Fruit fly (Drosophila melanogaster) whole organism, embryonic: ENCODE measurements around the gene SamDC.

ENCODE experiments used
- Bdp1 ChIP-seq: fragments of 200-800 bp; sonication (Bioruptor generic); optimal IDR thresholded peaks from 3 replicates; lab custom pipeline; 2016; ENCODE audit warnings: missing biosample characterization, missing genetic modification characterization
- Bgb ChIP-seq: fragments of 200-800 bp; sonication (Bioruptor generic); IDR thresholded peaks from 2 replicates; pipeline ENCODE4 v1.3.6; 2022; ENCODE audit warnings: missing biosample characterization, missing genetic modification characterization; ENCODE audit not compliant: partially characterized antibody
- Blimp-1 ChIP-seq: fragments of 200-800 bp; sonication (Bioruptor generic); optimal IDR thresholded peaks from 3 replicates; lab custom pipeline; 2018; ENCODE audit warnings: missing biosample characterization, missing genetic modification characterization, mild to moderate bottlenecking, moderate library complexity, missing genetic modification reagents
- C15 ChIP-seq: fragments of 200-800 bp; sonication (Bioruptor generic); IDR thresholded peaks from 3 replicates; pipeline ENCODE4 v1.3.6; 2022; ENCODE audit warnings: missing biosample characterization, missing genetic modification characterization
- CG10267 ChIP-seq: fragments of 200-800 bp; sonication (Bioruptor generic); optimal IDR thresholded peaks from 2 replicates; lab custom pipeline; 2018; ENCODE audit warnings: missing biosample characterization, mild to moderate bottlenecking, missing genetic modification characterization, moderate library complexity
- CG11093 ChIP-seq: fragments of 200-800 bp; sonication (Bioruptor generic); IDR thresholded peaks from 3 replicates; pipeline ENCODE4 v1.3.6; 2022; ENCODE audit warnings: missing biosample characterization, missing genetic modification characterization
- CG12071 ChIP-seq: fragments of 200-800 bp; sonication (Bioruptor generic); optimal IDR thresholded peaks from 3 replicates; lab custom pipeline; 2018; ENCODE audit warnings: missing biosample characterization, mild to moderate bottlenecking, missing genetic modification characterization
- CG13287 ChIP-seq: fragments of 200-800 bp; sonication (Bioruptor generic); IDR thresholded peaks from 2 replicates; pipeline ENCODE4 v1.3.6; 2022; ENCODE audit warnings: missing biosample characterization, missing genetic modification characterization; ENCODE audit not compliant: partially characterized antibody
- CG17186 ChIP-seq: fragments of 200-800 bp; sonication (Bioruptor generic); optimal IDR thresholded peaks from 3 replicates; lab custom pipeline; 2017; ENCODE audit warnings: missing biosample characterization, missing genetic modification reagents, missing genetic modification characterization
- CG18262 ChIP-seq: fragments of 200-800 bp; optimal IDR thresholded peaks from 3 replicates; lab custom pipeline; 2019; ENCODE audit warnings: missing biosample characterization, mild to moderate bottlenecking, missing genetic modification characterization, moderate library complexity
- CG18764 ChIP-seq: fragments of 200-800 bp; sonication (Bioruptor generic); optimal IDR thresholded peaks from 3 replicates; lab custom pipeline; 2016; ENCODE audit warnings: missing biosample characterization, missing genetic modification characterization
- CG2116 ChIP-seq: fragments of 200-800 bp; sonication (Bioruptor generic); optimal IDR thresholded peaks from 3 replicates; lab custom pipeline; 2018; ENCODE audit warnings: missing biosample characterization, mild to moderate bottlenecking, missing genetic modification characterization
- CG30020 ChIP-seq: fragments of 200-800 bp; optimal IDR thresholded peaks from 2 replicates; lab custom pipeline; 2019; ENCODE audit warnings: missing biosample characterization, mild to moderate bottlenecking, missing genetic modification characterization, moderate library complexity
- CG3163 ChIP-seq: fragments of 200-800 bp; sonication (Bioruptor generic); optimal IDR thresholded peaks from 3 replicates; lab custom pipeline; 2016; ENCODE audit warnings: missing biosample characterization, missing genetic modification characterization
- CG32772 ChIP-seq: fragments of 200-800 bp; sonication (Bioruptor generic); IDR thresholded peaks from 2 replicates; pipeline ENCODE4 v1.3.6; 2022; ENCODE audit warnings: missing biosample characterization, missing genetic modification characterization
- CG4404 ChIP-seq: fragments of 200-800 bp; sonication (Bioruptor generic); IDR thresholded peaks from 2 replicates; pipeline ENCODE4 v1.3.6; 2022; ENCODE audit warnings: missing biosample characterization, missing genetic modification characterization
- CG6175 ChIP-seq: fragments of 200-800 bp; sonication (Bioruptor generic); IDR thresholded peaks from 3 replicates; pipeline ENCODE4 v1.3.6; 2022; ENCODE audit warnings: missing biosample characterization, missing genetic modification characterization
- CG6272 ChIP-seq: fragments of 200-800 bp; sonication (Bioruptor generic); IDR thresholded peaks from 2 replicates; pipeline ENCODE4 v1.3.6; 2022; ENCODE audit warnings: missing biosample characterization, missing genetic modification characterization
- CG6813 ChIP-seq: fragments of 200-800 bp; sonication (Bioruptor generic); optimal IDR thresholded peaks from 2 replicates; lab custom pipeline; 2017; ENCODE audit warnings: missing biosample characterization, missing genetic modification characterization, mild to moderate bottlenecking, moderate library complexity, missing genetic modification reagents
- CG7928 ChIP-seq: fragments of 200-800 bp; sonication (Bioruptor generic); optimal IDR thresholded peaks from 2 replicates; lab custom pipeline; 2017; ENCODE audit warnings: missing biosample characterization, mild to moderate bottlenecking, missing genetic modification characterization
- CG8944 ChIP-seq: fragments of 200-800 bp; sonication (Bioruptor generic); optimal IDR thresholded peaks from 3 replicates; lab custom pipeline; 2016; ENCODE audit warnings: missing biosample characterization, missing genetic modification characterization
- CG9876 ChIP-seq: fragments of 200-800 bp; sonication (Bioruptor generic); optimal IDR thresholded peaks from 2 replicates; lab custom pipeline; 2016; ENCODE audit warnings: missing biosample characterization, missing genetic modification characterization
- CG9932 ChIP-seq: fragments of 200-800 bp; sonication (Bioruptor generic); IDR thresholded peaks from 2 replicates; pipeline ENCODE4 v1.3.6; 2022; ENCODE audit warnings: missing biosample characterization, missing genetic modification characterization
- Dref ChIP-seq: fragments of 200-800 bp; sonication (Bioruptor generic); IDR thresholded peaks from 2 replicates; pipeline ENCODE4 v1.3.6; 2022; ENCODE audit warnings: missing biosample characterization, missing genetic modification characterization
- E2f1 ChIP-seq: fragments of 200-800 bp; sonication (Bioruptor generic); IDR thresholded peaks from 2 replicates; pipeline ENCODE4 v1.3.6; 2022; ENCODE audit warnings: missing biosample characterization, missing genetic modification characterization
- ERR ChIP-seq: fragments of 200-800 bp; sonication (Bioruptor generic); optimal IDR thresholded peaks from 2 replicates; lab custom pipeline; 2016; ENCODE audit warnings: missing biosample characterization, missing genetic modification characterization
- H2.0 ChIP-seq: fragments of 200-800 bp; sonication (Bioruptor generic); IDR thresholded peaks from 2 replicates; pipeline ENCODE4 v1.3.6; 2022; ENCODE audit warnings: missing biosample characterization, missing genetic modification characterization
- Hand ChIP-seq: fragments of 200-800 bp; sonication (Bioruptor generic); optimal IDR thresholded peaks from 2 replicates; lab custom pipeline; 2017; ENCODE audit warnings: mild to moderate bottlenecking, missing biosample characterization, missing genetic modification reagents, missing genetic modification characterization
- Hsf ChIP-seq: fragments of 200-800 bp; sonication (Bioruptor generic); optimal IDR thresholded peaks from 3 replicates; lab custom pipeline; 2016; ENCODE audit warnings: missing biosample characterization, missing genetic modification characterization
- Opbp ChIP-seq: fragments of 200-800 bp; sonication (Bioruptor generic); IDR thresholded peaks from 3 replicates; pipeline ENCODE4 v1.3.6; 2022; ENCODE audit warnings: missing biosample characterization, missing genetic modification characterization; ENCODE audit not compliant: partially characterized antibody
- Pdp1 ChIP-seq, 2 experiments: fragments of 200-800 bp; sonication (Bioruptor generic); optimal IDR thresholded peaks; 3 replicates each; lab custom pipeline; 2016; ENCODE audit warnings: missing biosample characterization in 2 of 2, missing genetic modification characterization in 2 of 2, mild to moderate bottlenecking in 1 of 2, moderate library complexity in 1 of 2
- Ptx1 ChIP-seq: fragments of 200-800 bp; sonication (Bioruptor generic); IDR thresholded peaks from 2 replicates; pipeline ENCODE4 v1.3.6; 2022; ENCODE audit warnings: missing biosample characterization, missing genetic modification characterization
- Rx ChIP-seq: fragments of 200-800 bp; sonication (Bioruptor generic); IDR thresholded peaks from 2 replicates; pipeline ENCODE4 v1.3.6; 2022; ENCODE audit warnings: missing biosample characterization, missing genetic modification characterization
- bab2 ChIP-seq: fragments of 200-800 bp; sonication (Bioruptor generic); optimal IDR thresholded peaks from 2 replicates; lab custom pipeline; 2016; ENCODE audit warnings: missing biosample characterization, missing genetic modification characterization
- btn ChIP-seq: fragments of 200-800 bp; sonication (Bioruptor generic); optimal IDR thresholded peaks from 2 replicates; lab custom pipeline; 2016; ENCODE audit warnings: missing biosample characterization, missing genetic modification characterization
- cad ChIP-seq: fragments of >200 bp; optimal IDR thresholded peaks from 2 replicates; lab custom pipeline; 2017; ENCODE audit warnings: missing biosample characterization, missing genetic modification characterization
- chif ChIP-seq, 2 experiments: fragments of 200-800 bp; sonication (Bioruptor generic); optimal IDR thresholded peaks; 3 replicates each; lab custom pipeline; 2016; ENCODE audit warnings: missing biosample characterization in 2 of 2, missing genetic modification characterization in 2 of 2
- chn ChIP-seq: fragments of 200-800 bp; sonication (Bioruptor generic); optimal IDR thresholded peaks from 2 replicates; lab custom pipeline; 2016; ENCODE audit warnings: missing biosample characterization, missing genetic modification characterization
- crol ChIP-seq: fragments of 200-800 bp; sonication (Bioruptor generic); IDR thresholded peaks from 2 replicates; pipeline ENCODE4 v1.3.6; 2022; ENCODE audit warnings: missing biosample characterization, missing genetic modification characterization
- cwo ChIP-seq: fragments of 200-800 bp; sonication (Bioruptor generic); optimal IDR thresholded peaks from 3 replicates; lab custom pipeline; 2017; ENCODE audit warnings: missing biosample characterization, missing genetic modification characterization, mild to moderate bottlenecking, moderate library complexity, missing genetic modification reagents
- exex ChIP-seq: fragments of 200-800 bp; sonication (Bioruptor generic); optimal IDR thresholded peaks from 4 replicates; lab custom pipeline; 2018; ENCODE audit warnings: missing biosample characterization, mild to moderate bottlenecking, missing genetic modification characterization, moderate library complexity
- hb ChIP-seq: fragments of 200-800 bp; sonication (Bioruptor generic); IDR thresholded peaks from 3 replicates; pipeline ENCODE4 v1.3.6; 2022; ENCODE audit warnings: missing biosample characterization, missing genetic modification characterization; ENCODE audit not compliant: partially characterized antibody
- kni ChIP-seq: fragments of 200-800 bp; sonication (Bioruptor generic); optimal IDR thresholded peaks from 3 replicates; lab custom pipeline; 2017; ENCODE audit warnings: mild to moderate bottlenecking, missing biosample characterization, missing genetic modification reagents, missing genetic modification characterization
- luna ChIP-seq: fragments of 200-800 bp; sonication (Bioruptor generic); optimal IDR thresholded peaks from 2 replicates; lab custom pipeline; 2016; ENCODE audit warnings: missing biosample characterization, missing genetic modification characterization
- mam ChIP-seq: fragments of 200-800 bp; sonication (Bioruptor generic); optimal IDR thresholded peaks from 3 replicates; lab custom pipeline; 2016; ENCODE audit warnings: missing biosample characterization, missing genetic modification characterization
- nom ChIP-seq: fragments of 200-800 bp; sonication (Bioruptor generic); optimal IDR thresholded peaks from 2 replicates; lab custom pipeline; 2017; ENCODE audit warnings: missing biosample characterization, missing genetic modification characterization, mild to moderate bottlenecking, moderate library complexity, missing genetic modification reagents
- otp ChIP-seq: fragments of 200-800 bp; sonication (Bioruptor generic); IDR thresholded peaks from 3 replicates; pipeline ENCODE4, ENCODE4 v1.3.6; 2022; ENCODE audit warnings: missing biosample characterization, missing genetic modification characterization
- ranshi ChIP-seq: fragments of 200-800 bp; sonication (Bioruptor generic); IDR thresholded peaks from 2 replicates; pipeline ENCODE4 v1.3.6; 2022; ENCODE audit warnings: missing biosample characterization, missing genetic modification characterization
- run ChIP-seq: fragments of 200-800 bp; sonication (Bioruptor generic); optimal IDR thresholded peaks from 3 replicates; lab custom pipeline; 2018; ENCODE audit warnings: missing biosample characterization, mild to moderate bottlenecking, missing genetic modification characterization
- sisA ChIP-seq: fragments of 200-800 bp; sonication (Bioruptor generic); IDR thresholded peaks from 2 replicates; pipeline ENCODE4 v1.3.6; 2022; ENCODE audit warnings: missing biosample characterization, missing genetic modification characterization

Gene SamDC

DNA sequence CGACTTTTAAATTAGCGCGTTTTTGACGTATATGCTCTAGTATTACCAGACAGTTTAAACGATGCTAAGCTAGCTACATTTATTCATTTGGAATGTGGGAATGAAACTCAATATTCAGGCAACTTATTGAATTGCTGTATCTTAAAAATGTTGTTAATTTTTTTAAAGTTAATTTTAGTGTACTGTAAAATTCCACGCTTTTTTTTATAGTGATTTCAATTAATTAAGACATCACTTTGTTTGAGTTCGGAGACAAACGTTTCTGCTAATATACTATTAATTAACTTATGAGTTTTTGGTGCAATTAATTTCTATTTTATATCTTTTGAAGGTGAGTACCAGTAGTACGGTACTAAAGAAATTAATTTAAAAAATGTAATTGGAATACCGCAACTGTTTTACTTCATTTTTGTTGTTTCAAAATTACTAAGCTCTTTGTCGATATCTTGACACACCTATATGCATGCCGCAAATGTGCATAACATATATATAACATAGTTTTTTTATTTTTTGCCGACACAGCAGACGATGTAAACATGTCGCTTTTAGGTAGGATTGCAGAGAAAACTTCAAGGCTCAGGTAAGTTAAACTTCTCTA is 47.0 kb downstream of the SamDC start, which contains the start of the genes Cdk1 and mRpS7 (continued):
- TF ChIP-seq C15 (GFP tag; lab: Robert Waterston, UW) = no peak
- TF ChIP-seq Rx (GFP tag; lab: Robert Waterston, UW) = no peak
- TF ChIP-seq CG3163 (GFP tag; lab: Kevin White, UChicago) = peak; percentile 8
- TF ChIP-seq Bdp1 (GFP tag; lab: Kevin White, UChicago) = no peak
- peak; percentile 100 for TF ChIP-seq CG30020 (tag; lab: Kevin White, UChicago)
- TF ChIP-seq CG32772 (GFP tag; lab: Robert Waterston, UW) = peak; percentile 72
- no peak for TF ChIP-seq crol
- peak in 1 of 2 experiments; percentile 56 for TF ChIP-seq Pdp1 (GFP tag; optimal IDR thresholded peaks at IDR 0.05; lab: Kevin White, UChicago)
- TF ChIP-seq mam (GFP tag; lab: Kevin White, UChicago) = peak; percentile 56
- TF ChIP-seq CG9876 (GFP tag; lab: Kevin White, UChicago) = no peak
- TF ChIP-seq exex (tag; lab: Kevin White, UChicago) = peak; percentile 39
- TF ChIP-seq CG6175 (GFP tag; lab: Robert Waterston, UW) = no peak
- 0 out of 3 replicates have a peak, but pooled peaks have one; percentile 16 for TF ChIP-seq CG11093
- TF ChIP-seq btn = no peak
- peak; percentile 56 for TF ChIP-seq E2f1
- no peak for TF ChIP-seq CG12071 (GFP tag; lab: Kevin White, UChicago)
- 0 out of 2 replicates have a peak, but pooled peaks have one; percentile 7 for TF ChIP-seq CG6272
- peak; percentile 30 for TF ChIP-seq CG17186 (GFP tag; lab: Kevin White, UChicago)
- peak; percentile 74 for TF ChIP-seq CG10267 (tag; lab: Kevin White, UChicago)
- TF ChIP-seq ranshi (GFP tag; lab: Robert Waterston, UW) = 0 out of 2 replicates have a peak, but pooled peaks have one; percentile 68
- peak; percentile 44 for TF ChIP-seq chn (GFP tag; lab: Kevin White, UChicago)
- TF ChIP-seq Dref (GFP tag; lab: Robert Waterston, UW) = no peak
- TF ChIP-seq kni = no peak
- peak; percentile 84 for TF ChIP-seq CG18262 (tag; lab: Kevin White, UChicago)
- no peak for TF ChIP-seq CG6813 (GFP tag; lab: Kevin White, UChicago)
- TF ChIP-seq Bgb = no peak
- TF ChIP-seq nom (GFP tag; lab: Kevin White, UChicago) = no peak
- TF ChIP-seq Hsf = peak; percentile 79
- TF ChIP-seq CG4404 (GFP tag; lab: Robert Waterston, UW) = peak; percentile 48
- no peak for TF ChIP-seq run
- peak; percentile 42 for TF ChIP-seq CG8944 (GFP tag; lab: Kevin White, UChicago)
- peak; percentile 18 for TF ChIP-seq CG7928 (GFP tag; lab: Kevin White, UChicago)
- no peak for TF ChIP-seq luna (GFP tag; lab: Kevin White, UChicago)
- peak; percentile 65 for TF ChIP-seq Ptx1 (GFP tag; lab: Robert Waterston, UW)
- no peak for TF ChIP-seq CG18764
- peak; percentile 38; the same call in 1 of the 2 replicates for TF ChIP-seq sisA
- TF ChIP-seq hb (GFP tag; lab: Robert Waterston, UW) = no peak
- peak; percentile 44 for TF ChIP-seq cwo
- TF ChIP-seq CG13287 (GFP tag; lab: Robert Waterston, UW) = no peak
- no peak for TF ChIP-seq Opbp (GFP tag; lab: Robert Waterston, UW)
- TF ChIP-seq ERR (GFP tag; lab: Kevin White, UChicago) = no peak
- no peak for TF ChIP-seq cad (GFP tag; lab: Kevin White, UChicago)
- TF ChIP-seq Blimp-1 (GFP tag; lab: Kevin White, UChicago) = peak; percentile 55
- TF ChIP-seq bab2 (GFP tag; lab: Kevin White, UChicago) = peak; percentile 59
- no peak for TF ChIP-seq Hand
- peak; percentile 35; the same call in 1 of the 2 replicates for TF ChIP-seq CG9932
- peak; percentile 76 for TF ChIP-seq H2.0 (GFP tag; lab: Robert Waterston, UW)
- peak; percentile 84 for TF ChIP-seq CG2116 (GFP tag; lab: Kevin White, UChicago)
- peak; percentile 17 to 53 for TF ChIP-seq chif (GFP tag; optimal IDR thresholded peaks at IDR 0.05; lab: Kevin White, UChicago)
- TF ChIP-seq otp = 0 out of 3 replicates have a peak, but pooled peaks have one; percentile 41
